Fruit fly (Drosophila melanogaster) ovary, adult (tissue): ENCODE data around the gene CG33170.

ENCODE experiments used
- CG17801 ChIP-seq: fragments of 200-800 bp; optimal IDR thresholded peaks from 2 replicates; lab custom pipeline; 2019; ENCODE audit warnings: missing biosample characterization, mild to moderate bottlenecking, missing genetic modification characterization, moderate library complexity; ENCODE audit not compliant: partially characterized antibody

CG33170 gene

dm6 chr3L:22879344-22879723 lies 14.9 kb downstream of the CG33170 start:
- no peak for TF ChIP-seq CG17801 (GFP tag; lab: Kevin White, UChicago)

- no peak for TF ChIP-seq CG17801 (GFP tag; lab: Kevin White, UChicago)
Measured at dm6 chr3L:22880914-22881313, 16.5 kb downstream of the CG33170 start, which contains the start of gene slif. Gene slif (plus strand): TSS chr3L:22881045.

- TF ChIP-seq CG17801 (GFP tag; lab: Kevin White, UChicago): no peak
Measured at dm6 chr3L:22883649-22884048, 19.2 kb downstream of the CG33170 start.

dm6 chr3L:22884481-22884880 lies 20.1 kb downstream of the CG33170 start:
- no peak for TF ChIP-seq CG17801 (GFP tag; lab: Kevin White, UChicago)

- no peak for TF ChIP-seq CG17801 (GFP tag; lab: Kevin White, UChicago)
Measured at dm6 chr3L:22885843-22886242, 21.4 kb downstream of the CG33170 start.

- no peak for TF ChIP-seq CG17801 (GFP tag; lab: Kevin White, UChicago)
Measured at dm6 chr3L:22886939-22887338, 22.5 kb downstream of the CG33170 start.

DNA sequence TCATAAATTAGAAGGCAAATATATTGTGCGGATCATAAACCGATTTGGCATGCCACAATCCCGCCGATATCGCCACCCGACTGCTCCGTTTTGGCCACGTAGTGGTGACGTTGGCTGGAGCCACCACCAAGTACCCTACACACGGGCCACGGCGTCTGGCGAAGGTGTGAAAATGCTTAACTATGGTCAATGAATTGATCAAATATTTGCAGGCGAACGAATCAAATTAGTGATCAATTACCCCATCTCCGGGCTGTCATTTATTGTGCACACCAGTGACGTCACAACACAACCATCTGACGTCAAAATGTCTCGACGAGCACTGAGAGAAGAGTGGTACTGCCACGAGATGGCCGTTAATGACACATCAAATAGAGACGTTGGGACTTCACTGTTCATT lies 23.3 kb downstream of the CG33170 start:
- TF ChIP-seq CG17801 (GFP tag; lab: Kevin White, UChicago): no peak

DNA sequence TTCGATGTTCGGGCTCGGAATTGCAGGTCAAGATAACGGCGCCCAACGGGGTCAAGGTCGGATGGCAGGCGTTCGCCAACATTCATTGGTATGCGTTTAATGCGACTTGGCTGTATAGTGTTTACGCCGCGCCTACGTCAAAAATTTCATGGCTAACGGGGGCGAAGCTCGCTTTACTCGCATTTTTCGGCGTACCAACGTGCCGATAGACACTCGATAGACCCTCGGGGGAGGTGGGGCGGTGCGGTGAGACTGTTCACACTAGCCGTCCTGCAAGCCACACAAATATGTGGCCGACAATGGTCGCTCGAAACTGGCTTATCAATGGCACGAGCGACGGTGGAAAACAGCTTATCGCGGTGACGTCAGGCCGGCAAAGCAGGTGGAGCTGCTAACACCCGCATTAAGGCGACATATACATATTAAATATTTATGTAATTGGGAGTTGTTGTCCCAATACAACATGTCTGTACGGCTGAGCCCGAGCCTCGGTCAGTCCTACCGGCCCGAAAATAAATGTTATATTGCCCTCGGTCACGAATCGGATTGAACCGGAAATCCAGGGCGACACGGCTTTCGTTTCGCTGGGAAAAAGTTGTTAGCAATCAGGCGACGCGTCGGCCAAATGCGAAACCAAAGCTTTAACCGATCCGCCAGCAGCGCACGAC lies 24.3 kb downstream of the CG33170 start:
- no peak for TF ChIP-seq CG17801 (GFP tag; lab: Kevin White, UChicago)

DNA sequence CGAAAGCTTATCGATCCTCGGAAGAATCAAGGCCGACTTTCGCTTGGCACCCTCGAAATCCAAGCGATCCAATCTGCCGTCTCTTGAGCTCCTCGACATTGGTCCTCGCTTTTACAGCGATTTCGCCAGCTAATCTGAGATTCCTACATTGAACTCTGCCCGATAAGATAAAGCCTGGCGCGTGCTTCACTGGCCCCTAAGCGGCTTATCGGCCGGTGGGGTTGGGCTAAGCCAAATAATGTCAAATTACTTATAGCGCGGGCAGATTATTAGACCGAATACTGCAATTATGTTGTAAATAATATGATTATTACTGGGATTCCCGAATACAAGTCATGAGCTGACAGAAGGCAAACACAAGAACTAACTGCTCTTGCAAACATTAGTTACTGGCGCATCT lies 25.6 kb downstream of the CG33170 start:
- TF ChIP-seq CG17801 (GFP tag; lab: Kevin White, UChicago): no peak

DNA sequence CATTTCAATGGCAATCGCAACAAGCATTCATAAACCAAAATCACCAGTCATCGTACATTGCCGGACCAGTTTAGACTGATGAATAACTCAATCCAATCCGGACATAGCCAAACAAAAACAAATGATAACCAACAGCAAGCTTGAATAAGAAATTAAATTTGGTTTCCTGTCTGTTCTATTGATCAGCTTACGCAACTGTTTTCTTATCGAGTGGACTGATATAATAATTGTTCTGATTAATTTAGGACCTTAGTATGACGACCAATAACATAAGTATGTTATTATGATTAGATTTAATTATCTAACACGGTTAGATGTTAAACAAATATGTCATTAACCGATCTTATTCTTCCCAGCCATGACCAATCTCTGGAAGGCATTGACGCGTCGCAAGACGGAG lies 26.6 kb downstream of the CG33170 start:
- no peak for TF ChIP-seq CG17801 (GFP tag; lab: Kevin White, UChicago)

DNA sequence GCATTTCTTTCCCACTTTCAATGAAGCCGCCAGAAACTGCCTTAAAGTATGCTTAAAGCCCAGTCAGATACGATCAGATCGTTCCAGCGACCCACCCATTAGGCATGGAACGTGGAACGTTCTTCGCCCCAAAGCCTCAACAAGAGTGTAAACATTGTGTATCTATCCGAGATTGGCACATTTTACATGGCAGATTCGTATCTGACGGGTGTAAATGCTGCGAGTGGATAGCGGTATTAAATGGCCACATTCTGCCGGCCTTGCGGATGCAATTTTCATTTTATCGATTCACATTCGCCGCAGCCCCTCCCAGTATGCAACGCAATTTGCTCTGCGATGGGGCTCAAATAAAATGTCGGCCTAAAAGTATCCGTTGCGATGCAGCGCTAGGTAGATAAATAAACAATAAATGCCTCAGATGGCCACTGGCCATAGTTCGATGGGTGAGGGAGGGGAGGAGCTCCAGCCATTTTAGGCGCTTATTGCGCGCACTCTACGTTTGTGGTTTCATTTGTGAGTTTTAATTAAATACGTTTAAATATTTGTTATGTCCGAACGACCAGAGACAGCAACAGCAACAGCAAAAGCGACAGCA lies 30.4 kb downstream of the CG33170 start:
- TF ChIP-seq CG17801 (GFP tag; lab: Kevin White, UChicago): no peak

- no peak for TF ChIP-seq CG17801 (GFP tag; lab: Kevin White, UChicago)
Measured at dm6 chr3L:22898444-22898843, 34.0 kb downstream of the CG33170 start, which contains the start of gene CG11131. Gene CG11131 (plus strand): TSS chr3L:22898744.

dm6 chr3L:22901612-22902011 lies 37.2 kb downstream of the CG33170 start, which contains the start of gene BoYb:
Gene BoYb (plus strand): TSS chr3L:22901912.
- TF ChIP-seq CG17801 (GFP tag; lab: Kevin White, UChicago): no peak

- TF ChIP-seq CG17801 (GFP tag; lab: Kevin White, UChicago): no peak
Measured at dm6 chr3L:22909325-22909904, 45.0 kb downstream of the CG33170 start.

DNA sequence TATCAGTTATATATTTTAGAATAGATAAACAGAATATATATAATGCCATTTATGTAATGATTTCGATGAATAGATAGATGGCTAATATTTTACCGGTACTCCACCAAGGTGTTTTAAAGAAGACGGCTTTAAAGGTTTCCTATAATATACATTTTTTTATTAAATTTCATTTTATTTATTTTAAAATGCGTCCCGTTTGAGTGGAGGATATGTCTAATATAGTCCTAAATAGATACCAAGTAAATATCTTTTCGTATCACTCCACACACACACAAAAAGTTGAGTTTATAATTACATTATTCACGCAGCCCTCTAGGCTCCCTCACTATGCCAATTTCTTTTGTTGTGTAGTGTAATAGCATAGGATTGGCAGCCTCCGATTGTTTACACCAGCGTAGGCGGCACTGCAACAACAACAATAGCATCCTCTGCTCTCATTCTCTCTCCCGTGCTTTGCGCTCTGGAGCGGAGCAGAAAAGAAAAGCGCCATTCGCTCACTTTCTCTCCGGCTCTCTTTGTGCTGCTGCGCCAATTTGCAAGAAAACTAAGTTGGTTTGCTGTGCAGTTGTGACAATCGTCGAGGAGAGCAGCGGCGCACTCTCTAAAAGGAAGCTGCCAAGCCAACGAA lies 45.6 kb downstream of the CG33170 start, which contains the start of gene CG12768:
TSS of gene CG12768 (plus strand) at position 578 of the 628 bp plus-strand sequence.
- no peak for TF ChIP-seq CG17801 (GFP tag; lab: Kevin White, UChicago)
